Fruit fly (Drosophila melanogaster) whole organism, prepupa: Measurements from ENCODE around the gene CG31244.

Experiments
- CG10631 ChIP-seq: fragments of 200-800 bp; sonication (Bioruptor generic); optimal IDR thresholded peaks from 2 replicates; lab custom pipeline; 2016; ENCODE audit warnings: missing biosample characterization, missing genetic modification characterization
- CG10669 ChIP-seq: fragments of 200-800 bp; sonication (Bioruptor generic); optimal IDR thresholded peaks from 3 replicates; lab custom pipeline; 2018; ENCODE audit warnings: missing biosample characterization, mild to moderate bottlenecking, missing genetic modification characterization, moderate library complexity
- CG11762 ChIP-seq: fragments of 200-800 bp; sonication (Bioruptor generic); optimal IDR thresholded peaks from 3 replicates; lab custom pipeline; 2016; ENCODE audit warnings: missing biosample characterization, missing genetic modification characterization; ENCODE audit not compliant: insufficient read depth
- CG11902 ChIP-seq: fragments of 200-800 bp; sonication (Bioruptor generic); optimal IDR thresholded peaks from 3 replicates; lab custom pipeline; 2016; ENCODE audit warnings: missing biosample characterization, missing genetic modification characterization
- CG15336 ChIP-seq: fragments of 200-800 bp; sonication (Bioruptor generic); IDR thresholded peaks from 2 replicates; pipeline ENCODE4 v1.3.6; 2022; ENCODE audit warnings: missing biosample characterization, missing genetic modification characterization
- CG16779 ChIP-seq: fragments of 200-800 bp; sonication (Bioruptor generic); optimal IDR thresholded peaks from 3 replicates; lab custom pipeline; 2017; ENCODE audit warnings: missing biosample characterization, mild to moderate bottlenecking, missing genetic modification characterization
- CG3919 ChIP-seq: fragments of 200-800 bp; sonication (Bioruptor generic); optimal IDR thresholded peaks from 3 replicates; lab custom pipeline; 2016; ENCODE audit warnings: missing biosample characterization, missing genetic modification characterization
- CG6163 ChIP-seq: fragments of 200-800 bp; sonication (Bioruptor generic); IDR thresholded peaks from 3 replicates; pipeline ENCODE4 v1.3.6; 2022; ENCODE audit warnings: missing biosample characterization, missing genetic modification characterization
- CG6792 ChIP-seq: fragments of 200-800 bp; sonication (Bioruptor generic); optimal IDR thresholded peaks from 3 replicates; lab custom pipeline; 2016; ENCODE audit warnings: missing biosample characterization, missing genetic modification characterization
- CG6854 ChIP-seq: fragments of 200-800 bp; sonication (Bioruptor generic); optimal IDR thresholded peaks from 2 replicates; lab custom pipeline; 2017; ENCODE audit warnings: missing biosample characterization, mild to moderate bottlenecking, missing genetic modification characterization
- CG8119 ChIP-seq: fragments of 200-800 bp; sonication (Bioruptor generic); IDR thresholded peaks from 3 replicates; pipeline ENCODE4 v1.3.6; 2022; ENCODE audit warnings: missing biosample characterization, missing genetic modification characterization
- CG8319 ChIP-seq: fragments of 200-800 bp; sonication (Bioruptor generic); optimal IDR thresholded peaks from 3 replicates; lab custom pipeline; 2016; ENCODE audit warnings: missing biosample characterization, missing genetic modification characterization
- CG8632 ChIP-seq: fragments of 200-800 bp; sonication (Bioruptor generic); optimal IDR thresholded peaks from 3 replicates; lab custom pipeline; 2016; ENCODE audit warnings: missing biosample characterization, missing genetic modification characterization
- CG9139 ChIP-seq: fragments of 200-800 bp; sonication (Bioruptor generic); optimal IDR thresholded peaks from 3 replicates; lab custom pipeline; 2017; ENCODE audit warnings: missing biosample characterization, mild to moderate bottlenecking, missing genetic modification characterization
- Eip75B ChIP-seq: fragments of 200-800 bp; sonication (Bioruptor generic); optimal IDR thresholded peaks from 3 replicates; lab custom pipeline; 2016; ENCODE audit warnings: missing biosample characterization, missing genetic modification characterization
- Eip78C ChIP-seq: fragments of 200-800 bp; sonication (Bioruptor generic); peaks from one replicate; lab custom pipeline; 2016; ENCODE audit warnings: missing biosample characterization, missing genetic modification characterization
- Eip93F ChIP-seq: fragments of 200-800 bp; sonication (Bioruptor generic); optimal IDR thresholded peaks from 2 replicates; lab custom pipeline; 2016; ENCODE audit warnings: missing biosample characterization, mild to moderate bottlenecking, missing genetic modification characterization
- Ets21C ChIP-seq: fragments of 200-800 bp; sonication (Bioruptor generic); optimal IDR thresholded peaks from 3 replicates; lab custom pipeline; 2016; ENCODE audit warnings: missing biosample characterization, missing genetic modification characterization
- Ets96B ChIP-seq: fragments of 200-800 bp; optimal IDR thresholded peaks from 2 replicates; lab custom pipeline; 2019; ENCODE audit warnings: missing biosample characterization, mild to moderate bottlenecking, missing genetic modification characterization, moderate library complexity
- Gug ChIP-seq: fragments of 200-800 bp; sonication (Bioruptor generic); IDR thresholded peaks from 2 replicates; pipeline ENCODE4 v1.3.6; 2022; ENCODE audit warnings: missing biosample characterization, missing genetic modification characterization
- Hr4 ChIP-seq: fragments of 200-800 bp; sonication (Bioruptor generic); optimal IDR thresholded peaks from 3 replicates; lab custom pipeline; 2016; ENCODE audit warnings: missing biosample characterization, missing genetic modification characterization
- Lpt ChIP-seq: fragments of 200-800 bp; sonication (Bioruptor generic); optimal IDR thresholded peaks from 3 replicates; lab custom pipeline; 2016; ENCODE audit warnings: missing biosample characterization, missing genetic modification characterization
- Sox14 ChIP-seq: fragments of 200-800 bp; sonication (Bioruptor generic); optimal IDR thresholded peaks from 3 replicates; lab custom pipeline; 2016; ENCODE audit warnings: missing biosample characterization, missing genetic modification characterization
- achi ChIP-seq: fragments of 200-800 bp; sonication (Bioruptor generic); optimal IDR thresholded peaks from 3 replicates; lab custom pipeline; 2016; ENCODE audit warnings: missing biosample characterization, missing genetic modification characterization
- cyc ChIP-seq: fragments of 200-800 bp; sonication (Bioruptor generic); optimal IDR thresholded peaks from 3 replicates; lab custom pipeline; 2016; ENCODE audit warnings: missing biosample characterization, missing genetic modification characterization
- dsx ChIP-seq: fragments of 200-800 bp; optimal IDR thresholded peaks from 3 replicates; lab custom pipeline; 2019; ENCODE audit warnings: missing biosample characterization, mild to moderate bottlenecking, missing genetic modification characterization, moderate library complexity; ENCODE audit not compliant: poor library complexity, severe bottlenecking
- eg ChIP-seq: fragments of 200-800 bp; sonication (Bioruptor generic); IDR thresholded peaks from 3 replicates; pipeline ENCODE4 v1.3.6; 2022; ENCODE audit warnings: missing biosample characterization, missing genetic modification characterization
- esn ChIP-seq: fragments of 200-800 bp; sonication (Bioruptor generic); optimal IDR thresholded peaks from 2 replicates; lab custom pipeline; 2016; ENCODE audit warnings: missing biosample characterization, mild to moderate bottlenecking, missing genetic modification characterization, moderate library complexity
- fd59A ChIP-seq: fragments of 200-800 bp; sonication (Bioruptor generic); optimal IDR thresholded peaks from 2 replicates; lab custom pipeline; 2017; ENCODE audit warnings: missing biosample characterization, mild to moderate bottlenecking, missing genetic modification characterization, missing genetic modification reagents
- fd85E ChIP-seq: fragments of 200-800 bp; sonication (Bioruptor generic); optimal IDR thresholded peaks from 3 replicates; lab custom pipeline; 2016; ENCODE audit warnings: missing biosample characterization, missing genetic modification characterization
- fkh ChIP-seq: fragments of 200-800 bp; sonication (Bioruptor generic); optimal IDR thresholded peaks from 3 replicates; lab custom pipeline; 2017; ENCODE audit warnings: missing biosample characterization, mild to moderate bottlenecking, missing genetic modification characterization, moderate library complexity
- net ChIP-seq: fragments of 200-800 bp; sonication (Bioruptor generic); optimal IDR thresholded peaks from 3 replicates; lab custom pipeline; 2016; ENCODE audit warnings: missing biosample characterization, missing genetic modification characterization
- ss ChIP-seq, 2 experiments: fragments of 200-800 bp; sonication (Bioruptor generic); optimal IDR thresholded peaks; 2 replicates in 1 of 2; 3 replicates in 1 of 2; lab custom pipeline; 2017 to 2018; ENCODE audit warnings: mild to moderate bottlenecking in 2 of 2, missing biosample characterization in 2 of 2, missing genetic modification characterization in 2 of 2, moderate library complexity in 1 of 2
- svp ChIP-seq: fragments of 200-800 bp; sonication (Bioruptor generic); peaks from one replicate; lab custom pipeline; 2016; ENCODE audit warnings: missing biosample characterization, missing genetic modification characterization
- topi ChIP-seq: fragments of 200-800 bp; sonication (Bioruptor generic); optimal IDR thresholded peaks from 3 replicates; lab custom pipeline; 2016; ENCODE audit warnings: missing biosample characterization, missing genetic modification characterization
- vri ChIP-seq: fragments of 200-800 bp; sonication (Bioruptor generic); optimal IDR thresholded peaks from 3 replicates; lab custom pipeline; 2016; ENCODE audit warnings: missing biosample characterization, mild to moderate bottlenecking, missing genetic modification characterization

Gene CG31244

DNA sequence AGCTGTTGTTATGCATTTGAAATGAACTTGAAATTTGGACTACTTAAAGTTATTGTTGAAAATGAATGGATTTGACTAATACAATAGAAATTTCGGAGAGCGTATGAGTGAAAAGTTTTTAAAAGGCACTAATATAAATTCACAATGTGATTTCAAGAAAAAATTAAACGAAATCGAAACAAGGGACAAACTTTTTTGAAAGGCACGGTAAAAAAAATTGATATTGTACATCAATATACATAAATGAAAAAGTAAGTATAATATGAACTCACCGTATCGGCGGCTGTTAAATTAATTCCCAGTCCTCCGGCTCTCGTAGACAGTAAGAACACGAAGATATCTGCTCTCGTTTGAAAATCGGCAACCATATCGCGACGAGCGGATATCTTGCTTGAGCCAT is at the start of gene CG31244:
TSS of gene CG31244 (minus strand) at position 101 of the 400 bp plus-strand sequence.
- TF ChIP-seq esn (no peak), achi (GFP tag; lab: Kevin White, UChicago) (no peak), Lpt (GFP tag; lab: Kevin White, UChicago) (no peak), CG8319 (GFP tag; lab: Kevin White, UChicago) (no peak), dsx (GFP tag; lab: Kevin White, UChicago) (no peak), Hr4 (no peak), CG6792 (GFP tag; lab: Kevin White, UChicago) (no peak), fkh (GFP tag; lab: Kevin White, UChicago) (no peak), Eip75B (no peak), ss (GFP tag; optimal IDR thresholded peaks at IDR 0.05; lab: Kevin White, UChicago) (no peak)

- TF ChIP-seq CG10669 (GFP tag; lab: Kevin White, UChicago) (no peak), CG9139 (GFP tag; lab: Kevin White, UChicago) (no peak), CG6163 (GFP tag; lab: Robert Waterston, UW) (no peak), CG8632 (GFP tag; lab: Kevin White, UChicago) (no peak), cyc (no peak), net (GFP tag; lab: Kevin White, UChicago) (no peak), CG10631 (no peak), fd85E (GFP tag; lab: Kevin White, UChicago) (no peak), fd59A (GFP tag; lab: Kevin White, UChicago) (no peak), CG8119 (GFP tag; lab: Robert Waterston, UW) (no peak), CG15336 (no peak), Sox14 (no peak), vri (GFP tag; lab: Kevin White, UChicago) (no peak), Eip78C (no peak), Gug (GFP tag; lab: Robert Waterston, UW) (no peak), fkh (GFP tag; lab: Kevin White, UChicago) (no peak)
These were observed 26.7 kb upstream of the CG31244 start, which contains the start of gene CG3517 for dm6 chr3R:19425099-19425498. CG3517 (minus strand) TSS chr3R:19425199.

dm6 chr3R:19412434-19412833 is 14.1 kb upstream of the CG31244 start, which contains the start of gene CG31221:
CG31221 (plus strand) TSS chr3R:19412689.
- TF ChIP-seq CG11762 (GFP tag; lab: Kevin White, UChicago): no peak
- TF ChIP-seq CG16779 (tag; lab: Kevin White, UChicago): no peak
- no peak for TF ChIP-seq Gug (GFP tag; lab: Robert Waterston, UW)
- TF ChIP-seq cyc: no peak
- TF ChIP-seq, all 60 proteins: peak for 0

DNA sequence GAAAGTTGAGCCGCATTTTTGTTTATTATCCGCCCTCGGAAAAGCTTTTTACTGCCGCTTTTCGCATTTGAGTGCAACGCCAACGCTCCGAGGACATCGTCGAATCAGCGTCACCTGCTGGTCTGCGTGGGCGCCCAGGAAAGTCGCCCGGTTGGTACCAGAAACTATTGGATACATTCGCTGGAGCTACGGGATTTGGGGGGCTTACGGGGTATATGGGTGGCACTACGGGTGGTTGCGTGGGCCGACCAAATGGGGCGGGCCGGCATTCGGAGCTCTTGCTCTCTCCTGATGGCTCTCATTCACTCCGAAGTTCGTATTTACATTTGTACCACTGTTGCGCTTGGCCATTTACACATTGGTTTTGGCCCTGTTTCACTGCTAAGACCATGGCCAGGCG is 13.0 kb upstream of the CG31244 start:
- TF ChIP-seq CG11902: no peak
- TF ChIP-seq Ets21C (GFP tag; lab: Kevin White, UChicago): no peak
- no peak for TF ChIP-seq fkh (GFP tag; lab: Kevin White, UChicago)
- TF ChIP-seq CG6163 (GFP tag; lab: Robert Waterston, UW): no peak
- no peak for TF ChIP-seq Ets96B (tag; lab: Kevin White, UChicago)
- no peak for TF ChIP-seq CG11762 (GFP tag; lab: Kevin White, UChicago)
- TF ChIP-seq CG8319 (GFP tag; lab: Kevin White, UChicago): no peak
- no peak for TF ChIP-seq svp (GFP tag; lab: Kevin White, UChicago)
- no peak for TF ChIP-seq net (GFP tag; lab: Kevin White, UChicago)
- TF ChIP-seq esn: no peak
- no peak for TF ChIP-seq topi (GFP tag; lab: Kevin White, UChicago)
- no peak for TF ChIP-seq CG6854
- TF ChIP-seq CG8119 (GFP tag; lab: Robert Waterston, UW): no peak
- TF ChIP-seq Eip93F (GFP tag; lab: Kevin White, UChicago): no peak
- no peak for TF ChIP-seq fd59A (GFP tag; lab: Kevin White, UChicago)
- no peak for TF ChIP-seq eg (GFP tag; lab: Robert Waterston, UW)
- TF ChIP-seq CG10669 (GFP tag; lab: Kevin White, UChicago): no peak
- TF ChIP-seq CG3919 (GFP tag; lab: Kevin White, UChicago): no peak
- no peak for TF ChIP-seq CG10631
- TF ChIP-seq, all 60 proteins: peak for 0
